Worm (Caenorhabditis elegans) whole organism, early embryonic: ENCODE results near the gene F08G12.1.

Source experiments
- B0310.2 ChIP-seq: sonication (generic microtip); optimal IDR thresholded peaks from 2 replicates; lab custom pipeline; 2016; ENCODE audit warnings: mild to moderate bottlenecking, missing genetic modification characterization, missing compliant biosample characterization
- F13C5.2 ChIP-seq: sonication (generic microtip); optimal IDR thresholded peaks from 2 replicates; lab custom pipeline; 2017; ENCODE audit warnings: mild to moderate bottlenecking, missing genetic modification characterization, inconsistent platforms, missing compliant biosample characterization
- aly-1 ChIP-seq: sonication (generic microtip); optimal IDR thresholded peaks from 2 replicates; lab custom pipeline; 2016; ENCODE audit warnings: missing genetic modification characterization, missing compliant biosample characterization
- ama-1 ChIP-seq: fragments of 150-350 bp; optimal IDR thresholded peaks from 2 replicates; lab custom pipeline; 2014
- ceh-13 ChIP-seq: fragments of 200-800 bp; sonication (Bioruptor generic); optimal IDR thresholded peaks from 2 replicates; lab custom pipeline; 2018; ENCODE audit warnings: mild to moderate bottlenecking, missing genetic modification characterization, missing compliant biosample characterization
- ceh-36 ChIP-seq: sonication (generic microtip); optimal IDR thresholded peaks from 2 replicates; lab custom pipeline; 2016; ENCODE audit warnings: missing genetic modification characterization, inconsistent platforms, missing compliant biosample characterization
- ets-7 ChIP-seq: sonication (generic microtip); optimal IDR thresholded peaks from 2 replicates; lab custom pipeline; 2016; ENCODE audit warnings: missing genotype, missing genetic modification characterization, missing compliant biosample characterization
- flt-1 ChIP-seq: fragments of 200-800 bp; sonication (Bioruptor generic); IDR thresholded peaks from 2 replicates; pipeline ENCODE4 v1.3.6; 2022; ENCODE audit warnings: missing genetic modification characterization, missing compliant biosample characterization
- hmbx-1 ChIP-seq: sonication (generic microtip); optimal IDR thresholded peaks from 2 replicates; lab custom pipeline; 2016; ENCODE audit warnings: mild to moderate bottlenecking, missing genetic modification characterization, missing compliant biosample characterization
- hmg-4 ChIP-seq: fragments of 200-800 bp; sonication (Bioruptor generic); optimal IDR thresholded peaks from 2 replicates; lab custom pipeline; 2018; ENCODE audit warnings: mild to moderate bottlenecking, missing genetic modification characterization, missing compliant biosample characterization
- hnd-1 ChIP-seq: sonication (generic microtip); optimal IDR thresholded peaks from 2 replicates; lab custom pipeline; 2016; ENCODE audit warnings: missing genetic modification characterization, missing compliant biosample characterization
- pes-1 ChIP-seq: fragments of 200-800 bp; sonication (Bioruptor generic); IDR thresholded peaks from 2 replicates; pipeline ENCODE4 v1.3.6; 2022; ENCODE audit warnings: missing genetic modification reagents, missing genetic modification characterization, missing compliant biosample characterization
- scrt-1 ChIP-seq: fragments of 200-800 bp; sonication (Bioruptor generic); IDR thresholded peaks from 2 replicates; pipeline ENCODE4 v1.3.6; 2022; ENCODE audit warnings: missing genetic modification characterization, missing compliant biosample characterization
- sea-1 ChIP-seq: fragments of 200-800 bp; sonication (Bioruptor generic); conservative IDR thresholded peaks from 2 replicates; pipeline ENCODE4 v1.3.6; 2022; ENCODE audit warnings: missing genetic modification characterization, missing compliant biosample characterization
- tbx-11 ChIP-seq: fragments of 200-800 bp; sonication (Bioruptor generic); IDR thresholded peaks from 2 replicates; pipeline ENCODE4 v1.3.6; 2022; ENCODE audit warnings: missing genetic modification characterization, missing compliant biosample characterization
- tbx-37 ChIP-seq: fragments of 200-800 bp; sonication (Bioruptor generic); conservative IDR thresholded peaks from 2 replicates; pipeline ENCODE4 v1.3.6; 2022; ENCODE audit warnings: missing genetic modification reagents, missing genetic modification characterization, missing compliant biosample characterization
- tra-4 ChIP-seq: sonication (generic microtip); optimal IDR thresholded peaks from 2 replicates; lab custom pipeline; 2017; ENCODE audit warnings: missing genetic modification characterization, missing compliant biosample characterization

The F08G12.1 gene

ce11 chrX:11305773-11306172 lies at the start of gene F08G12.1:
Gene F08G12.1 (minus strand): TSS chrX:11305873.
- TF ChIP-seq scrt-1 (no peak), F13C5.2 (tag; lab: Kevin White, UChicago) (no peak), hmg-4 (GFP tag; lab: Kevin White, UChicago) (no peak), tbx-37 (no peak), aly-1 (tag; lab: Kevin White, UChicago) (no peak), sea-1 (GFP tag; lab: Robert Waterston, UW) (no peak), hmbx-1 (tag; lab: Kevin White, UChicago) (no peak), tbx-11 (GFP tag; lab: Robert Waterston, UW) (no peak), ets-7 (tag; lab: Kevin White, UChicago) (no peak), B0310.2 (no peak), ama-1 (lab: Kevin White, UChicago) (no peak), ceh-36 (no peak)

- no peak for TF ChIP-seq tra-4 (tag; lab: Kevin White, UChicago)
- no peak for TF ChIP-seq tbx-11 (GFP tag; lab: Robert Waterston, UW)
- no peak for TF ChIP-seq ama-1 (lab: Kevin White, UChicago)
- TF ChIP-seq sea-1 (GFP tag; lab: Robert Waterston, UW), result no peak
- no peak for TF ChIP-seq hmg-4 (GFP tag; lab: Kevin White, UChicago)
- no peak for TF ChIP-seq hmbx-1 (tag; lab: Kevin White, UChicago)
- no peak for TF ChIP-seq aly-1 (tag; lab: Kevin White, UChicago)
Measured at ce11 chrX:11351856-11352255, 46.2 kb upstream of the F08G12.1 start, which contains the start of gene pgp-3. Gene pgp-3 (plus strand): TSS chrX:11352156.

ce11 chrX:11351288-11351687 lies 45.6 kb upstream of the F08G12.1 start:
- no peak for TF ChIP-seq B0310.2
- no peak for TF ChIP-seq ceh-13
- no peak for TF ChIP-seq tbx-37
- TF ChIP-seq flt-1 (GFP tag; lab: Robert Waterston, UW), result no peak
- TF ChIP-seq tbx-11 (GFP tag; lab: Robert Waterston, UW), result no peak
- TF ChIP-seq F13C5.2 (tag; lab: Kevin White, UChicago), result no peak
- no peak for TF ChIP-seq ets-7 (tag; lab: Kevin White, UChicago)
- no peak for TF ChIP-seq pes-1 (GFP tag; lab: Robert Waterston, UW)
- TF ChIP-seq hnd-1, result no peak
- no peak for TF ChIP-seq hmg-4 (GFP tag; lab: Kevin White, UChicago)
- TF ChIP-seq sea-1 (GFP tag; lab: Robert Waterston, UW), result no peak
- TF ChIP-seq hmbx-1 (tag; lab: Kevin White, UChicago), result no peak
- no peak for TF ChIP-seq scrt-1
- no peak for TF ChIP-seq ceh-36
- TF ChIP-seq tra-4 (tag; lab: Kevin White, UChicago), result no peak
- TF ChIP-seq ama-1 (lab: Kevin White, UChicago), result no peak
- TF ChIP-seq aly-1 (tag; lab: Kevin White, UChicago), result no peak

- TF ChIP-seq flt-1 (GFP tag; lab: Robert Waterston, UW) (no peak), pes-1 (GFP tag; lab: Robert Waterston, UW) (no peak), hmbx-1 (tag; lab: Kevin White, UChicago) (no peak), ceh-13 (no peak), scrt-1 (no peak), tbx-37 (no peak), sea-1 (GFP tag; lab: Robert Waterston, UW) (no peak), tra-4 (tag; lab: Kevin White, UChicago) (no peak), B0310.2 (no peak), ets-7 (tag; lab: Kevin White, UChicago) (no peak), hmg-4 (GFP tag; lab: Kevin White, UChicago) (no peak), tbx-11 (GFP tag; lab: Robert Waterston, UW) (no peak), ama-1 (lab: Kevin White, UChicago) (no peak)
Measured at ce11 chrX:11346155-11346554, 40.5 kb upstream of the F08G12.1 start, which contains the start of gene oct-2. Gene oct-2 (plus strand): TSS chrX:11346455.

- TF ChIP-seq tbx-11 (GFP tag; lab: Robert Waterston, UW), result no peak
- TF ChIP-seq tra-4 (tag; lab: Kevin White, UChicago), result no peak
- no peak for TF ChIP-seq ceh-13
- TF ChIP-seq B0310.2, result no peak
- TF ChIP-seq sea-1 (GFP tag; lab: Robert Waterston, UW), result no peak
- no peak for TF ChIP-seq pes-1 (GFP tag; lab: Robert Waterston, UW)
- TF ChIP-seq hnd-1, result no peak
- TF ChIP-seq aly-1 (tag; lab: Kevin White, UChicago), result no peak
- TF ChIP-seq ama-1 (lab: Kevin White, UChicago), result no peak
- no peak for TF ChIP-seq scrt-1
- TF ChIP-seq flt-1 (GFP tag; lab: Robert Waterston, UW), result no peak
- TF ChIP-seq hmg-4 (GFP tag; lab: Kevin White, UChicago), result no peak
- no peak for TF ChIP-seq tbx-37
- TF ChIP-seq ceh-36, result no peak
- TF ChIP-seq F13C5.2 (tag; lab: Kevin White, UChicago), result no peak
- TF ChIP-seq ets-7 (tag; lab: Kevin White, UChicago), result no peak
Measured at ce11 chrX:11345471-11345870, 39.8 kb upstream of the F08G12.1 start.

ce11 chrX:11344899-11345298 lies 39.2 kb upstream of the F08G12.1 start:
- TF ChIP-seq hmbx-1 (tag; lab: Kevin White, UChicago), result no peak
- TF ChIP-seq ceh-36, result no peak
- no peak for TF ChIP-seq tra-4 (tag; lab: Kevin White, UChicago)
- TF ChIP-seq sea-1 (GFP tag; lab: Robert Waterston, UW), result no peak
- no peak for TF ChIP-seq pes-1 (GFP tag; lab: Robert Waterston, UW)
- TF ChIP-seq ceh-13, result no peak
- TF ChIP-seq flt-1 (GFP tag; lab: Robert Waterston, UW), result no peak
- TF ChIP-seq hnd-1, result no peak
- TF ChIP-seq tbx-37, result no peak
- no peak for TF ChIP-seq B0310.2
- no peak for TF ChIP-seq scrt-1
- no peak for TF ChIP-seq ama-1 (lab: Kevin White, UChicago)
- TF ChIP-seq aly-1 (tag; lab: Kevin White, UChicago), result no peak
- no peak for TF ChIP-seq F13C5.2 (tag; lab: Kevin White, UChicago)
- TF ChIP-seq hmg-4 (GFP tag; lab: Kevin White, UChicago), result no peak
- no peak for TF ChIP-seq tbx-11 (GFP tag; lab: Robert Waterston, UW)
- no peak for TF ChIP-seq ets-7 (tag; lab: Kevin White, UChicago)

- TF ChIP-seq scrt-1, result no peak
- no peak for TF ChIP-seq hnd-1
Measured at ce11 chrX:11340478-11340877, 34.8 kb upstream of the F08G12.1 start.
